Fruit fly (Drosophila melanogaster) whole organism, embryonic: ENCODE measurements around the gene PolA1.
A peak's percentile ranks its signal among the peaks of the same experiment; 100 is the strongest.

Experiments used
- ATbp ChIP-seq: fragments of 200-800 bp; sonication (Bioruptor generic); optimal IDR thresholded peaks from 2 replicates; lab custom pipeline; 2017; ENCODE audit warnings: missing biosample characterization, mild to moderate bottlenecking, missing genetic modification characterization, missing genetic modification reagents
- BEAF-32 ChIP-seq: fragments of 200-800 bp; sonication (Bioruptor generic); optimal IDR thresholded peaks from 3 replicates; lab custom pipeline; 2017; ENCODE audit warnings: missing biosample characterization, missing genetic modification characterization, mild to moderate bottlenecking, moderate library complexity, missing genetic modification reagents
- CG10366 ChIP-seq: fragments of 200-800 bp; sonication (Bioruptor generic); IDR thresholded peaks from 2 replicates; pipeline ENCODE4 v1.3.6; 2022; ENCODE audit warnings: missing biosample characterization, missing genetic modification characterization
- CG10959 ChIP-seq: fragments of 200-800 bp; sonication (Bioruptor generic); IDR thresholded peaks from 2 replicates; pipeline ENCODE4 v1.3.6; 2022; ENCODE audit warnings: missing biosample characterization, missing genetic modification characterization
- CG12299 ChIP-seq: fragments of 200-800 bp; sonication (Bioruptor generic); optimal IDR thresholded peaks from 2 replicates; lab custom pipeline; 2018; ENCODE audit warnings: missing biosample characterization, mild to moderate bottlenecking, missing genetic modification characterization
- CG16815 ChIP-seq: fragments of 200-800 bp; sonication (Bioruptor generic); optimal IDR thresholded peaks from 3 replicates; lab custom pipeline; 2017; ENCODE audit warnings: missing biosample characterization, mild to moderate bottlenecking, missing genetic modification characterization
- CG17612 ChIP-seq: fragments of 200-800 bp; sonication (Bioruptor generic); IDR thresholded peaks from 2 replicates; pipeline ENCODE4 v1.3.6; 2022; ENCODE audit warnings: missing biosample characterization, missing genetic modification characterization
- CG18476 ChIP-seq: fragments of 200-800 bp; sonication (Bioruptor generic); optimal IDR thresholded peaks from 2 replicates; lab custom pipeline; 2016; ENCODE audit warnings: missing biosample characterization, mild to moderate bottlenecking, missing genetic modification characterization
- CG31388 ChIP-seq: fragments of 200-800 bp; sonication (Bioruptor generic); optimal IDR thresholded peaks from 2 replicates; lab custom pipeline; 2016; ENCODE audit warnings: missing biosample characterization, missing genetic modification characterization
- CG32772 ChIP-seq: fragments of 200-800 bp; sonication (Bioruptor generic); IDR thresholded peaks from 2 replicates; pipeline ENCODE4 v1.3.6; 2022; ENCODE audit warnings: missing biosample characterization, missing genetic modification characterization
- CG4404 ChIP-seq: fragments of 200-800 bp; sonication (Bioruptor generic); IDR thresholded peaks from 2 replicates; pipeline ENCODE4 v1.3.6; 2022; ENCODE audit warnings: missing biosample characterization, missing genetic modification characterization
- CG4707 ChIP-seq: fragments of 200-800 bp; sonication (Bioruptor generic); optimal IDR thresholded peaks from 2 replicates; lab custom pipeline; 2018; ENCODE audit warnings: missing biosample characterization, mild to moderate bottlenecking, missing genetic modification characterization, moderate library complexity
- CG6765 ChIP-seq: fragments of 200-800 bp; sonication (Bioruptor generic); optimal IDR thresholded peaks from 3 replicates; lab custom pipeline; 2017; ENCODE audit warnings: missing biosample characterization, mild to moderate bottlenecking, missing genetic modification characterization
- CG7271 ChIP-seq: fragments of 200-800 bp; sonication (Bioruptor generic); optimal IDR thresholded peaks from 2 replicates; lab custom pipeline; 2018; ENCODE audit warnings: missing biosample characterization, mild to moderate bottlenecking, missing genetic modification characterization, moderate library complexity
- CG7839 ChIP-seq: fragments of 200-800 bp; sonication (Bioruptor generic); optimal IDR thresholded peaks from 3 replicates; lab custom pipeline; 2018; ENCODE audit warnings: missing biosample characterization, mild to moderate bottlenecking, missing genetic modification characterization, moderate library complexity
- CG8290 ChIP-seq, 3 experiments: fragments of 200-800 bp; sonication (Bioruptor generic); optimal IDR thresholded peaks; 2 replicates each; lab custom pipeline; 2016 to 2019; ENCODE audit warnings: missing biosample characterization in 3 of 3, missing genetic modification characterization in 3 of 3, mild to moderate bottlenecking in 2 of 3, moderate library complexity in 1 of 3
- CG9817 ChIP-seq: fragments of 200-800 bp; sonication (Bioruptor generic); optimal IDR thresholded peaks from 2 replicates; lab custom pipeline; 2018; ENCODE audit warnings: missing biosample characterization, mild to moderate bottlenecking, missing genetic modification characterization, moderate library complexity
- Dll ChIP-seq: fragments of 200-800 bp; sonication (Bioruptor generic); IDR thresholded peaks from 4 replicates; pipeline ENCODE4 v1.3.6; 2022; ENCODE audit warnings: missing biosample characterization, missing genetic modification characterization; ENCODE audit not compliant: partially characterized antibody
- HLH4C ChIP-seq: fragments of 200-800 bp; sonication (Bioruptor generic); IDR thresholded peaks from 3 replicates; pipeline ENCODE4 v1.3.6; 2022; ENCODE audit warnings: missing biosample characterization, missing genetic modification characterization; ENCODE audit not compliant: partially characterized antibody
- HLH54F ChIP-seq: fragments of 200-800 bp; sonication (Bioruptor generic); optimal IDR thresholded peaks from 3 replicates; lab custom pipeline; 2016; ENCODE audit warnings: missing biosample characterization, missing genetic modification characterization
- Hey ChIP-seq: fragments of 200-800 bp; sonication (Bioruptor generic); optimal IDR thresholded peaks from 3 replicates; lab custom pipeline; 2018; ENCODE audit warnings: missing biosample characterization, mild to moderate bottlenecking, missing genetic modification characterization
- Hmx ChIP-seq: fragments of 200-800 bp; sonication (Bioruptor generic); optimal IDR thresholded peaks from 2 replicates; lab custom pipeline; 2016; ENCODE audit warnings: missing biosample characterization, missing genetic modification characterization
- Lim3 ChIP-seq: fragments of 200-800 bp; sonication (Bioruptor generic); IDR thresholded peaks from 2 replicates; pipeline ENCODE4 v1.3.6; 2022; ENCODE audit warnings: missing biosample characterization, missing genetic modification characterization
- MESR4 ChIP-seq: fragments of 200-800 bp; sonication (Bioruptor generic); optimal IDR thresholded peaks from 2 replicates; lab custom pipeline; 2018; ENCODE audit warnings: missing biosample characterization, mild to moderate bottlenecking, missing genetic modification characterization, moderate library complexity
- Nf-YB ChIP-seq: fragments of 200-800 bp; sonication (Bioruptor generic); optimal IDR thresholded peaks from 3 replicates; lab custom pipeline; 2019; ENCODE audit warnings: missing biosample characterization, mild to moderate bottlenecking, missing genetic modification characterization, moderate library complexity
- Nf-YC ChIP-seq: fragments of 200-800 bp; optimal IDR thresholded peaks from 3 replicates; lab custom pipeline; 2019; ENCODE audit warnings: missing biosample characterization, mild to moderate bottlenecking, missing genetic modification characterization, moderate library complexity
- Scr ChIP-seq: fragments of 200-800 bp; sonication (Bioruptor generic); IDR thresholded peaks from 2 replicates; pipeline ENCODE4 v1.3.6; 2022; ENCODE audit warnings: missing biosample characterization, missing genetic modification characterization; ENCODE audit not compliant: partially characterized antibody
- Sin3A ChIP-seq: fragments of >200 bp; optimal IDR thresholded peaks from 2 replicates; lab custom pipeline; 2018
- Sry-β ChIP-seq: fragments of 200-800 bp; sonication (Bioruptor generic); optimal IDR thresholded peaks from 2 replicates; lab custom pipeline; 2018; ENCODE audit warnings: missing biosample characterization, mild to moderate bottlenecking, missing genetic modification characterization, moderate library complexity
- Ssrp ChIP-seq: fragments of 200-800 bp; sonication (Bioruptor generic); optimal IDR thresholded peaks from 2 replicates; lab custom pipeline; 2018; ENCODE audit warnings: missing biosample characterization, mild to moderate bottlenecking, missing genetic modification characterization, moderate library complexity
- ase ChIP-seq: fragments of 200-800 bp; sonication (Bioruptor generic); IDR thresholded peaks from 3 replicates; pipeline ENCODE4 v1.3.6; 2022; ENCODE audit warnings: missing biosample characterization, missing genetic modification characterization
- bcd ChIP-seq: fragments of 200-800 bp; sonication (Bioruptor generic); optimal IDR thresholded peaks from 2 replicates; lab custom pipeline; 2017; ENCODE audit warnings: missing biosample characterization, mild to moderate bottlenecking, missing genetic modification characterization
- br ChIP-seq: fragments of >200 bp; optimal IDR thresholded peaks from 2 replicates; lab custom pipeline; 2017
- croc ChIP-seq: fragments of 200-800 bp; sonication (Bioruptor generic); conservative IDR thresholded peaks from 3 replicates; pipeline ENCODE4 v1.3.6; 2022; ENCODE audit warnings: missing biosample characterization, missing genetic modification characterization
- eve ChIP-seq, 2 experiments: fragments of >200 bp; optimal IDR thresholded peaks; 2 replicates each; lab custom pipeline; 2017; ENCODE audit warnings: missing biosample characterization in 2 of 2, missing genetic modification characterization in 2 of 2
- fu2 ChIP-seq: fragments of 200-800 bp; sonication (Bioruptor generic); optimal IDR thresholded peaks from 2 replicates; lab custom pipeline; 2016; ENCODE audit warnings: missing biosample characterization, missing genetic modification characterization
- gsb-n ChIP-seq: fragments of 200-800 bp; sonication (Bioruptor generic); optimal IDR thresholded peaks from 3 replicates; lab custom pipeline; 2018; ENCODE audit warnings: missing biosample characterization, mild to moderate bottlenecking, missing genetic modification characterization
- kni ChIP-seq: fragments of 200-800 bp; sonication (Bioruptor generic); optimal IDR thresholded peaks from 3 replicates; lab custom pipeline; 2017; ENCODE audit warnings: mild to moderate bottlenecking, missing biosample characterization, missing genetic modification reagents, missing genetic modification characterization
- lab ChIP-seq: fragments of 200-800 bp; sonication (Bioruptor generic); optimal IDR thresholded peaks from 3 replicates; lab custom pipeline; 2017; ENCODE audit warnings: missing biosample characterization, missing genetic modification characterization, mild to moderate bottlenecking, moderate library complexity, missing genetic modification reagents
- lmd ChIP-seq: fragments of 200-800 bp; sonication (Bioruptor generic); IDR thresholded peaks from 2 replicates; pipeline ENCODE4 v1.3.6; 2022; ENCODE audit warnings: missing biosample characterization, missing genetic modification characterization
- luna ChIP-seq: fragments of 200-800 bp; sonication (Bioruptor generic); optimal IDR thresholded peaks from 2 replicates; lab custom pipeline; 2016; ENCODE audit warnings: missing biosample characterization, missing genetic modification characterization
- ranshi ChIP-seq: fragments of 200-800 bp; sonication (Bioruptor generic); IDR thresholded peaks from 2 replicates; pipeline ENCODE4 v1.3.6; 2022; ENCODE audit warnings: missing biosample characterization, missing genetic modification characterization
- rib ChIP-seq: fragments of 200-800 bp; sonication (Bioruptor generic); IDR thresholded peaks from 2 replicates; pipeline ENCODE4 v1.3.6; 2022; ENCODE audit warnings: missing biosample characterization, missing genetic modification characterization
- so ChIP-seq: fragments of 200-800 bp; sonication (Bioruptor generic); IDR thresholded peaks from 3 replicates; pipeline ENCODE4 v1.3.6; 2022; ENCODE audit warnings: missing biosample characterization, missing genetic modification characterization
- tap ChIP-seq: fragments of 200-800 bp; optimal IDR thresholded peaks from 3 replicates; lab custom pipeline; 2019; ENCODE audit warnings: missing biosample characterization, mild to moderate bottlenecking, missing genetic modification characterization, moderate library complexity
- tgo ChIP-seq: fragments of 200-800 bp; sonication (Bioruptor generic); IDR thresholded peaks from 3 replicates; pipeline ENCODE4 v1.3.6; 2022; ENCODE audit warnings: missing biosample characterization, missing genetic modification characterization
- zen ChIP-seq: fragments of 200-800 bp; sonication (Bioruptor generic); optimal IDR thresholded peaks from 3 replicates; lab custom pipeline; 2018; ENCODE audit warnings: missing biosample characterization, mild to moderate bottlenecking, missing genetic modification characterization, moderate library complexity
- zfh2 ChIP-seq: fragments of 200-800 bp; sonication (Bioruptor generic); optimal IDR thresholded peaks from 2 replicates; lab custom pipeline; 2016; ENCODE audit warnings: missing biosample characterization, missing genetic modification characterization

The PolA1 gene

DNA sequence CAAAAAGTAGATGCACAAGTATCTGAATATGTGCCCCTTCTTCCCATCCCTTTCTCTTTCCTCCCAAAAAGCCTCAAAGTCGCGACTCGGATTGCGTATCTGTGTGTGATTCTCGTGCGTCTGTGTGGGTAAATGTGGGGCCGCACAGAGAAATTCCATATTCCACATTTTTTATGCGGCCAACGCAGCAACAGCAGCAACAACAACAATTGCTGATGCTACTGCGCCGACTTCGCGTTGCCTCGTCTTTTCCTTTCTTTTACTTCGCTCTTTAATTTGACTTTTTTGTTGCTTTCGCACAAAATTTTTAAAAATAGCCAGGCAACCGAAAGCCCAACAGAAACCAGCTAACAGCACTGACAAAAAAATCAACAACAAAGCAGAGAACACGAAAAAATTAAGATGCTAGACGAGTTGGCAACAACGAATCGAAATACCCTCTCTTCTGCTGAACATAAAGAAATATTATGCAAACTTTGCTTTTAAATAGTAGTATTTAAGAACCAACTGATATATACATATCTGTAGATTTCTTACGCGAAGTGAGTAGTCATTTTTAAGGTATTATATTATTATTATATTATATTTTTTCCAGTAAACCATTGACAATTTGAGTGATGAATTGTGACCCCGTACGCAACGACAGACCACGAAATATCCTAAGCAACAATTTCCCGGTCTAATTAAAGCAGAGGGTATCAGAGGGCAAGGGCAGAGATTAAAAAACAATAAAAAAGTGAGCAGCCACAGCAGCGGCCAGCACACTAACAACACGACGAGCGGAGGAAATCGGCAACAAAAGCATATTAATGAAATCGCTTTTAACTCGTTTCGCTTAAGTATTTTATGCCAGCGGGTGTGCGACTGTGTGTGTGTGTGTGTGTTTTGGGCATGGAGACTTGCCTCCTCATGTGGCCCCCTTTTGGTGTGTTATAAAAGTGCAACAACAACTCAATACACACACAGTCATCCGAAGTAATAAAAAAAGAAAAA is 14.8 kb downstream of the PolA1 start (continued):
- TF ChIP-seq zfh2 (GFP tag; lab: Kevin White, UChicago) (no peak), CG16815 (GFP tag; lab: Kevin White, UChicago) (no peak), eve (GFP tag; optimal IDR thresholded peaks at IDR 0.05; lab: Kevin White, UChicago) (no peak), Nf-YB (GFP tag; lab: Kevin White, UChicago) (peak; percentile 25), HLH54F (no peak), Ssrp (peak; percentile 74), CG17612 (no peak), br (lab: Kevin White, UChicago) (no peak), CG6765 (GFP tag; lab: Kevin White, UChicago) (no peak), Dll (GFP tag; lab: Robert Waterston, UW) (no peak), ATbp (GFP tag; lab: Kevin White, UChicago) (peak; percentile 63), BEAF-32 (GFP tag; lab: Kevin White, UChicago) (no peak), Sry-β (no peak), ranshi (GFP tag; lab: Robert Waterston, UW) (peak; percentile 29; the same call in 1 of the 2 replicates), Hey (tag; lab: Kevin White, UChicago) (no peak), tap (tag; lab: Kevin White, UChicago) (peak; percentile 64), Scr (GFP tag; lab: Robert Waterston, UW) (no peak), gsb-n (peak; percentile 33), Lim3 (no peak), bcd (peak; percentile 52), CG4707 (GFP tag; lab: Kevin White, UChicago) (no peak), lmd (GFP tag; lab: Robert Waterston, UW) (peak; percentile 56), CG9817 (no peak), lab (GFP tag; lab: Kevin White, UChicago) (peak; percentile 64), MESR4 (GFP tag; lab: Kevin White, UChicago) (no peak), Nf-YC (tag; lab: Kevin White, UChicago) (peak; percentile 14), kni (peak; percentile 21), ase (GFP tag; lab: Robert Waterston, UW) (no peak), tgo (GFP tag; lab: Robert Waterston, UW) (peak; percentile 60; the same call in 2 of the 3 replicates), CG32772 (GFP tag; lab: Robert Waterston, UW) (no peak), CG4404 (no peak), CG10959 (no peak), luna (GFP tag; lab: Kevin White, UChicago) (no peak), so (GFP tag; lab: Robert Waterston, UW) (no peak; the same call in 2 of the 3 replicates), rib (GFP tag; lab: Robert Waterston, UW) (no peak), croc (GFP tag; lab: Robert Waterston, UW) (peak; percentile 26; the same call in 2 of the 3 replicates), CG31388 (no peak), Sin3A (lab: Kevin White, UChicago) (no peak), fu2 (GFP tag; lab: Kevin White, UChicago) (no peak), Hmx (no peak), CG10366 (GFP tag; lab: Robert Waterston, UW) (no peak; the same call in 1 of the 2 replicates), CG7271 (no peak), CG7839 (tag; lab: Kevin White, UChicago) (peak; percentile 75), CG12299 (tag; lab: Kevin White, UChicago) (no peak), CG8290 (GFP tag; optimal IDR thresholded peaks at IDR 0.05; lab: Kevin White, UChicago) (no peak), CG8290 (tag; optimal IDR thresholded peaks at IDR 0.05; lab: Kevin White, UChicago) (peak in 1 of 2 experiments; percentile 57), CG18476 (GFP tag; lab: Kevin White, UChicago) (no peak), HLH4C (GFP tag; lab: Robert Waterston, UW) (no peak), zen (tag; lab: Kevin White, UChicago) (no peak)
